Fruit fly (Drosophila melanogaster) whole organism, embryonic: ENCODE data around the gene Drep4.

Experiments used
- Aef1 ChIP-seq: fragments of 200-800 bp; sonication (Bioruptor generic); IDR thresholded peaks from 3 replicates; pipeline ENCODE4 v1.3.6; 2022; ENCODE audit warnings: missing biosample characterization, missing genetic modification characterization
- CG12104 ChIP-seq: fragments of 200-800 bp; sonication (Bioruptor generic); optimal IDR thresholded peaks from 3 replicates; lab custom pipeline; 2016; ENCODE audit warnings: missing biosample characterization, missing genetic modification characterization
- CG12236 ChIP-seq: fragments of 200-800 bp; sonication (Bioruptor generic); optimal IDR thresholded peaks from 2 replicates; lab custom pipeline; 2016; ENCODE audit warnings: missing biosample characterization, missing genetic modification characterization
- CG12659 ChIP-seq: fragments of 200-800 bp; sonication (Bioruptor generic); optimal IDR thresholded peaks from 3 replicates; lab custom pipeline; 2017; ENCODE audit warnings: mild to moderate bottlenecking, missing biosample characterization, missing genetic modification reagents, missing genetic modification characterization
- CG13296 ChIP-seq: fragments of 200-800 bp; sonication (Bioruptor generic); optimal IDR thresholded peaks from 3 replicates; lab custom pipeline; 2018; ENCODE audit warnings: missing biosample characterization, mild to moderate bottlenecking, missing genetic modification characterization
- CG13424 ChIP-seq: fragments of 200-800 bp; sonication (Bioruptor generic); optimal IDR thresholded peaks from 2 replicates; lab custom pipeline; 2019; ENCODE audit warnings: missing biosample characterization, mild to moderate bottlenecking, missing genetic modification characterization, moderate library complexity
- CG14050 ChIP-seq: fragments of 200-800 bp; sonication (Bioruptor generic); IDR thresholded peaks from 3 replicates; pipeline ENCODE4 v1.3.6; 2022; ENCODE audit warnings: missing biosample characterization, missing genetic modification characterization
- CG14860 ChIP-seq: fragments of 200-800 bp; sonication (Bioruptor generic); IDR thresholded peaks from 3 replicates; pipeline ENCODE4 v1.3.6; 2022; ENCODE audit warnings: missing biosample characterization, missing genetic modification characterization; ENCODE audit not compliant: partially characterized antibody
- CG18262 ChIP-seq: fragments of 200-800 bp; optimal IDR thresholded peaks from 3 replicates; lab custom pipeline; 2019; ENCODE audit warnings: missing biosample characterization, mild to moderate bottlenecking, missing genetic modification characterization, moderate library complexity
- CG18599 ChIP-seq: fragments of 200-800 bp; sonication (Bioruptor generic); optimal IDR thresholded peaks from 3 replicates; lab custom pipeline; 2017; ENCODE audit warnings: missing biosample characterization, missing genetic modification characterization, mild to moderate bottlenecking, moderate library complexity, missing genetic modification reagents
- CG33213 ChIP-seq: fragments of 200-800 bp; sonication (Bioruptor generic); optimal IDR thresholded peaks from 3 replicates; lab custom pipeline; 2016; ENCODE audit warnings: missing biosample characterization, missing genetic modification characterization
- CG3407 ChIP-seq: fragments of 200-800 bp; sonication (Bioruptor generic); optimal IDR thresholded peaks from 2 replicates; lab custom pipeline; 2018; ENCODE audit warnings: missing biosample characterization, mild to moderate bottlenecking, missing genetic modification characterization
- CG3847 ChIP-seq: fragments of 200-800 bp; sonication (Bioruptor generic); IDR thresholded peaks from 2 replicates; pipeline ENCODE4 v1.3.6; 2022; ENCODE audit warnings: missing biosample characterization, missing genetic modification characterization
- CG42726 ChIP-seq: fragments of 200-800 bp; sonication (Bioruptor generic); IDR thresholded peaks from 2 replicates; pipeline ENCODE4 v1.3.6; 2022; ENCODE audit warnings: missing biosample characterization, missing genetic modification characterization; ENCODE audit not compliant: partially characterized antibody
- CG4360 ChIP-seq: fragments of 200-800 bp; sonication (Bioruptor generic); IDR thresholded peaks from 2 replicates; pipeline ENCODE4 v1.3.6; 2022; ENCODE audit warnings: missing biosample characterization, missing genetic modification characterization
- CG5953 ChIP-seq: fragments of 200-800 bp; sonication (Bioruptor generic); IDR thresholded peaks from 2 replicates; pipeline ENCODE4 v1.3.6; 2022; ENCODE audit warnings: missing biosample characterization, missing genetic modification characterization
- CG6654 ChIP-seq: fragments of 200-800 bp; sonication (Bioruptor generic); optimal IDR thresholded peaks from 2 replicates; lab custom pipeline; 2017; ENCODE audit warnings: missing biosample characterization, mild to moderate bottlenecking, missing genetic modification characterization
- CG7928 ChIP-seq: fragments of 200-800 bp; sonication (Bioruptor generic); optimal IDR thresholded peaks from 2 replicates; lab custom pipeline; 2017; ENCODE audit warnings: missing biosample characterization, mild to moderate bottlenecking, missing genetic modification characterization
- CG9609 ChIP-seq: fragments of 200-800 bp; sonication (Bioruptor generic); optimal IDR thresholded peaks from 3 replicates; lab custom pipeline; 2016; ENCODE audit warnings: missing biosample characterization, missing genetic modification characterization
- CTCF ChIP-seq: fragments of 200-800 bp; sonication (Bioruptor generic); optimal IDR thresholded peaks from 2 replicates; lab custom pipeline; 2017; ENCODE audit warnings: missing biosample characterization, mild to moderate bottlenecking, missing genetic modification characterization, moderate library complexity
- D ChIP-seq, 2 experiments: fragments of 200-800 bp in 1 of 2; fragments of >200 bp in 1 of 2; sonication (Bioruptor generic) in 1 of 2; optimal IDR thresholded peaks; 2 replicates in 1 of 2; 3 replicates in 1 of 2; lab custom pipeline; 2017; ENCODE audit warnings: mild to moderate bottlenecking in 1 of 2, missing biosample characterization in 1 of 2, missing genetic modification characterization in 1 of 2, missing genetic modification reagents in 1 of 2
- Dad ChIP-seq: fragments of 200-800 bp; sonication (Bioruptor generic); optimal IDR thresholded peaks from 3 replicates; lab custom pipeline; 2016; ENCODE audit warnings: missing biosample characterization, missing genetic modification characterization
- E2f1 ChIP-seq: fragments of 200-800 bp; sonication (Bioruptor generic); IDR thresholded peaks from 2 replicates; pipeline ENCODE4 v1.3.6; 2022; ENCODE audit warnings: missing biosample characterization, missing genetic modification characterization
- Fer1 ChIP-seq: fragments of 200-800 bp; sonication (Bioruptor generic); optimal IDR thresholded peaks from 2 replicates; lab custom pipeline; 2017; ENCODE audit warnings: missing biosample characterization, mild to moderate bottlenecking, missing genetic modification characterization
- HLH54F ChIP-seq: fragments of 200-800 bp; sonication (Bioruptor generic); optimal IDR thresholded peaks from 3 replicates; lab custom pipeline; 2016; ENCODE audit warnings: missing biosample characterization, missing genetic modification characterization
- HmgD ChIP-seq: fragments of 200-800 bp; sonication (Bioruptor generic); optimal IDR thresholded peaks from 3 replicates; lab custom pipeline; 2016; ENCODE audit warnings: missing biosample characterization, missing genetic modification characterization
- MESR4 ChIP-seq: fragments of 200-800 bp; sonication (Bioruptor generic); optimal IDR thresholded peaks from 2 replicates; lab custom pipeline; 2018; ENCODE audit warnings: missing biosample characterization, mild to moderate bottlenecking, missing genetic modification characterization, moderate library complexity
- PHDP ChIP-seq: fragments of 200-800 bp; sonication (Bioruptor generic); optimal IDR thresholded peaks from 3 replicates; lab custom pipeline; 2018; ENCODE audit warnings: missing biosample characterization, mild to moderate bottlenecking, missing genetic modification characterization, moderate library complexity
- Rfx ChIP-seq: fragments of 200-800 bp; sonication (Bioruptor generic); IDR thresholded peaks from 2 replicates; pipeline ENCODE4 v1.3.6; 2022; ENCODE audit warnings: missing biosample characterization, missing genetic modification characterization
- Xbp1 ChIP-seq: fragments of 200-800 bp; sonication (Bioruptor generic); optimal IDR thresholded peaks from 3 replicates; lab custom pipeline; 2016; ENCODE audit warnings: missing biosample characterization, mild to moderate bottlenecking, missing genetic modification characterization
- abd-A ChIP-seq: fragments of 200-800 bp; sonication (Bioruptor generic); optimal IDR thresholded peaks from 3 replicates; lab custom pipeline; 2019; ENCODE audit warnings: missing biosample characterization, mild to moderate bottlenecking, missing genetic modification characterization, moderate library complexity
- bab2 ChIP-seq: fragments of 200-800 bp; sonication (Bioruptor generic); optimal IDR thresholded peaks from 2 replicates; lab custom pipeline; 2016; ENCODE audit warnings: missing biosample characterization, missing genetic modification characterization
- cg ChIP-seq: fragments of 200-800 bp; sonication (Bioruptor generic); optimal IDR thresholded peaks from 3 replicates; lab custom pipeline; 2019; ENCODE audit warnings: missing biosample characterization, mild to moderate bottlenecking, missing genetic modification characterization, moderate library complexity
- fu2 ChIP-seq: fragments of 200-800 bp; sonication (Bioruptor generic); optimal IDR thresholded peaks from 2 replicates; lab custom pipeline; 2016; ENCODE audit warnings: missing biosample characterization, missing genetic modification characterization
- gsb ChIP-seq: fragments of 200-800 bp; sonication (Bioruptor generic); IDR thresholded peaks from 2 replicates; pipeline ENCODE4 v1.3.6; 2022; ENCODE audit warnings: missing biosample characterization, missing genetic modification characterization
- inv ChIP-seq: fragments of 200-800 bp; sonication (Bioruptor generic); IDR thresholded peaks from 2 replicates; pipeline ENCODE4 v1.3.6; 2022; ENCODE audit warnings: missing biosample characterization, missing genetic modification characterization; ENCODE audit not compliant: partially characterized antibody
- jumu ChIP-seq: fragments of 200-800 bp; sonication (Bioruptor generic); optimal IDR thresholded peaks from 3 replicates; lab custom pipeline; 2016; ENCODE audit warnings: missing biosample characterization, missing genetic modification characterization
- mld ChIP-seq: fragments of 200-800 bp; sonication (Bioruptor generic); IDR thresholded peaks from 3 replicates; pipeline ENCODE4 v1.3.6; 2022; ENCODE audit warnings: missing biosample characterization, missing genetic modification characterization; ENCODE audit not compliant: partially characterized antibody
- nerfin-1 ChIP-seq: fragments of 200-800 bp; sonication (Bioruptor generic); optimal IDR thresholded peaks from 3 replicates; lab custom pipeline; 2019; ENCODE audit warnings: missing biosample characterization, mild to moderate bottlenecking, missing genetic modification characterization, moderate library complexity
- repo ChIP-seq: fragments of 200-800 bp; sonication (Bioruptor generic); optimal IDR thresholded peaks from 2 replicates; lab custom pipeline; 2016; ENCODE audit warnings: missing biosample characterization, missing genetic modification characterization
- ro ChIP-seq: fragments of 200-800 bp; sonication (Bioruptor generic); IDR thresholded peaks from 2 replicates; pipeline ENCODE4 v1.3.6; 2022; ENCODE audit warnings: missing biosample characterization, missing genetic modification characterization
- slbo ChIP-seq: fragments of 200-800 bp; sonication (Bioruptor generic); IDR thresholded peaks from 2 replicates; pipeline ENCODE4 v1.3.6; 2022; ENCODE audit warnings: missing biosample characterization, missing genetic modification characterization
- sna ChIP-seq: fragments of 200-800 bp; sonication (Bioruptor generic); IDR thresholded peaks from 2 replicates; pipeline ENCODE4 v1.3.6; 2022; ENCODE audit warnings: missing biosample characterization, missing genetic modification characterization; ENCODE audit not compliant: partially characterized antibody
- tio ChIP-seq: fragments of 200-800 bp; sonication (Bioruptor generic); optimal IDR thresholded peaks from 2 replicates; lab custom pipeline; 2017; ENCODE audit warnings: missing biosample characterization, missing genetic modification characterization, inconsistent platforms
- trh ChIP-seq: fragments of 200-800 bp; sonication (Bioruptor generic); optimal IDR thresholded peaks from 2 replicates; lab custom pipeline; 2016; ENCODE audit warnings: missing biosample characterization, missing genetic modification characterization
- usp ChIP-seq: fragments of >200 bp; optimal IDR thresholded peaks from 2 replicates; lab custom pipeline; 2017; ENCODE audit warnings: missing biosample characterization, missing genetic modification characterization
- vvl ChIP-seq: fragments of 200-800 bp; sonication (Bioruptor generic); IDR thresholded peaks from 2 replicates; pipeline ENCODE4 v1.3.6; 2022; ENCODE audit warnings: missing biosample characterization, missing genetic modification characterization
- wor ChIP-seq: fragments of 200-800 bp; sonication (Bioruptor generic); IDR thresholded peaks from 2 replicates; pipeline ENCODE4 v1.3.6; 2022; ENCODE audit warnings: missing biosample characterization, missing genetic modification characterization
- zen ChIP-seq: fragments of 200-800 bp; sonication (Bioruptor generic); optimal IDR thresholded peaks from 3 replicates; lab custom pipeline; 2018; ENCODE audit warnings: missing biosample characterization, mild to moderate bottlenecking, missing genetic modification characterization, moderate library complexity

Gene Drep4

dm6 chr2L:13295978-13296702 is 9.9 kb upstream of the Drep4 start (continued):
- TF ChIP-seq repo (GFP tag; lab: Kevin White, UChicago) (no peak), CG4360 (GFP tag; lab: Robert Waterston, UW) (peak; percentile 17; the same call in 1 of the 2 replicates), Rfx (GFP tag; lab: Robert Waterston, UW) (0 out of 2 replicates have a peak, but pooled peaks have one; percentile 23), cg (GFP tag; lab: Kevin White, UChicago) (no peak), vvl (GFP tag; lab: Robert Waterston, UW) (peak; percentile 26; the same call in 1 of the 2 replicates), Aef1 (GFP tag; lab: Robert Waterston, UW) (no peak), CG12659 (GFP tag; lab: Kevin White, UChicago) (peak; percentile 56), gsb (GFP tag; lab: Robert Waterston, UW) (no peak), fu2 (GFP tag; lab: Kevin White, UChicago) (no peak), usp (GFP tag; lab: Kevin White, UChicago) (no peak), CTCF (no peak), ro (no peak), CG14050 (GFP tag; lab: Robert Waterston, UW) (no peak), CG18599 (GFP tag; lab: Kevin White, UChicago) (no peak), Xbp1 (GFP tag; lab: Kevin White, UChicago) (no peak), jumu (GFP tag; lab: Kevin White, UChicago) (no peak), PHDP (tag; lab: Kevin White, UChicago) (no peak), CG5953 (GFP tag; lab: Robert Waterston, UW) (no peak), Fer1 (GFP tag; lab: Kevin White, UChicago) (peak; percentile 22), D (optimal IDR thresholded peaks at IDR 0.05; lab: Kevin White, UChicago) (no peak), D (GFP tag; optimal IDR thresholded peaks at IDR 0.05; lab: Kevin White, UChicago) (no peak), bab2 (GFP tag; lab: Kevin White, UChicago) (no peak), mld (0 out of 3 replicates have a peak, but pooled peaks have one; percentile 19), nerfin-1 (tag; lab: Kevin White, UChicago) (peak; percentile 98), CG12236 (GFP tag; lab: Kevin White, UChicago) (no peak), CG7928 (GFP tag; lab: Kevin White, UChicago) (no peak), CG18262 (tag; lab: Kevin White, UChicago) (no peak), CG13296 (peak; percentile 18), inv (GFP tag; lab: Robert Waterston, UW) (no peak), CG13424 (tag; lab: Kevin White, UChicago) (no peak), CG3847 (GFP tag; lab: Robert Waterston, UW) (peak; percentile 67), CG33213 (peak; percentile 1), trh (GFP tag; lab: Kevin White, UChicago) (no peak), CG12104 (no peak), abd-A (tag; lab: Kevin White, UChicago) (peak; percentile 79), slbo (GFP tag; lab: Robert Waterston, UW) (no peak), HmgD (GFP tag; lab: Kevin White, UChicago) (peak; percentile 84), zen (peak; percentile 43), E2f1 (GFP tag; lab: Robert Waterston, UW) (no peak), CG42726 (GFP tag; lab: Robert Waterston, UW) (0 out of 2 replicates have a peak, but pooled peaks have one; percentile 42), CG3407 (GFP tag; lab: Kevin White, UChicago) (no peak), MESR4 (GFP tag; lab: Kevin White, UChicago) (peak; percentile 72), Dad (GFP tag; lab: Kevin White, UChicago) (no peak), CG6654 (no peak), CG9609 (GFP tag; lab: Kevin White, UChicago) (no peak), tio (no peak), CG14860 (GFP tag; lab: Robert Waterston, UW) (no peak), wor (GFP tag; lab: Robert Waterston, UW) (no peak), sna (GFP tag; lab: Robert Waterston, UW) (peak; percentile 43; the same call in 1 of the 2 replicates), HLH54F (GFP tag; lab: Kevin White, UChicago) (no peak)
